Worm (Caenorhabditis elegans): ENCODE measurements around the gene mecr-1.

The mecr-1 gene

DNA sequence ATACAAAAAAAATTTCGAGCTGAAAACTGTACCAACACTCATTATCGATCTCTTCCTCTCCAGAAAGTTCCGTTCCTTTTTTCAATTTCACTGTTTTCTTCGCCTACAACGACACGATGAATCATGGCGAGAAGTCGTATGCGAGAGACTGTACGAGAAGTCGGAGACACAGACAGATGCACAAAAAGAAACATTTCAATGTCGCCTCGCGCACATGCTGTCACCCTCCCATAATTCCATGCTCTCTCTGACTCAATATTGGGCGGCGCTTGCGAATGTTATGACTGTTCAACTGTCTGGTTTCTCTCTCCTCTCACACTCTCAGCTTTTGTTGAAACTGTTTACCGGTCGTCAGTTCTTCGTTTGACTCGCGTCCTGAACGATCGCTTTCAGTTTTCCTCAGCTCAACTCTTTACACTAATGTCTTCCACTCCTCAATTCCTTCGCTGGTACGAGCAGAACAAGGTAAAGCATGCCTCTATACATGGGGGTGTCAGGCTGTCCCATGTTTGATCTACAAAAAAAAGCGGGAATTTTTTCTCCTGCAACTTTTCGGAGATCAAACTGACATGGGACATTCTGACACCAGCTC lies 9.7 kb upstream of the mecr-1 start:
- no peak for TF ChIP-seq unc-62 (GFP tag; optimal IDR thresholded peaks at IDR 0.05)
- TF ChIP-seq ztf-18 (tag; optimal IDR thresholded peaks at IDR 0.05), result no peak
- TF ChIP-seq F22D6.2 (tag; optimal IDR thresholded peaks at IDR 0.05), result no peak
- TF ChIP-seq mel-28 (tag; optimal IDR thresholded peaks at IDR 0.05; ENCODE audit: borderline replicate concordance), result no peak
- no peak for TF ChIP-seq mcd-1 (GFP tag; IDR thresholded peaks at IDR 0.05)
- no peak for TF ChIP-seq nfyb-1 (GFP tag; IDR thresholded peaks at IDR 0.05)
- peak; percentile 69; the same call in 1 of the 2 replicates for TF ChIP-seq hmg-1.2 (GFP tag; IDR thresholded peaks at IDR 0.05)
- no peak for TF ChIP-seq akir-1 (GFP tag; optimal IDR thresholded peaks at IDR 0.05)
- TF ChIP-seq zfh-2 (GFP tag; conservative IDR thresholded peaks at IDR 0.05), result peak; percentile 47; the same call in 1 of the 2 replicates
- no peak for TF ChIP-seq F57C9.4 (tag; optimal IDR thresholded peaks at IDR 0.05)
- TF ChIP-seq B0336.3 (GFP tag; IDR thresholded peaks at IDR 0.05), result no peak
- TF ChIP-seq ztf-26 (tag; optimal IDR thresholded peaks at IDR 0.05), result no peak
- no peak for TF ChIP-seq F33H1.4 (GFP tag; IDR thresholded peaks at IDR 0.05)
- no peak for TF ChIP-seq nhr-80 (tag; optimal IDR thresholded peaks at IDR 0.05)
- TF ChIP-seq F49E8.2 (tag; optimal IDR thresholded peaks at IDR 0.05; ENCODE audit: insufficient read depth), result no peak
- peak; percentile 42 for TF ChIP-seq K12H6.12 (tag; optimal IDR thresholded peaks at IDR 0.05)
- TF ChIP-seq pbrm-1 (GFP tag; IDR thresholded peaks at IDR 0.05), result no peak
- TF ChIP-seq athp-1 (tag; optimal IDR thresholded peaks at IDR 0.05), result no peak
- no peak for TF ChIP-seq nhr-179 (tag; optimal IDR thresholded peaks at IDR 0.05)
- no peak for TF ChIP-seq him-1 (tag; optimal IDR thresholded peaks at IDR 0.05)
- no peak for TF ChIP-seq madf-8 (GFP tag; conservative IDR thresholded peaks at IDR 0.05)
- no peak for TF ChIP-seq Y95B8A.8 (GFP tag; IDR thresholded peaks at IDR 0.05)
- no peak for TF ChIP-seq cebp-1 (GFP tag; IDR thresholded peaks at IDR 0.05)
- peak; percentile 40 for TF ChIP-seq cebp-1 (tag; optimal IDR thresholded peaks at IDR 0.05)
- peak; percentile 8 for TF ChIP-seq lin-54 (GFP tag; optimal IDR thresholded peaks at IDR 0.05)
- TF ChIP-seq ceh-58 (GFP tag; IDR thresholded peaks at IDR 0.05), result no peak
- no peak for TF ChIP-seq snpc-1.1 (tag; optimal IDR thresholded peaks at IDR 0.05; ENCODE audit: insufficient read depth)
- no peak for TF ChIP-seq tbp1 (GFP tag; optimal IDR thresholded peaks at IDR 0.05)
- no peak for TF ChIP-seq snpc-3.4 (tag; optimal IDR thresholded peaks at IDR 0.05)
- no peak for TF ChIP-seq pha-4 (tag; optimal IDR thresholded peaks at IDR 0.05)
- no peak for TF ChIP-seq Y53F4B.3 (GFP tag; IDR thresholded peaks at IDR 0.05)
- TF ChIP-seq mxl-1 (tag; optimal IDR thresholded peaks at IDR 0.05), result no peak
- no peak for TF ChIP-seq ceh-91 (GFP tag; IDR thresholded peaks at IDR 0.05)
- TF ChIP-seq madf-3 (GFP tag; IDR thresholded peaks at IDR 0.05), result 0 out of 2 replicates have a peak, but pooled peaks have one; percentile 35
- TF ChIP-seq Y53G8AR.9 (GFP tag; conservative IDR thresholded peaks at IDR 0.05), result no peak
- no peak for TF ChIP-seq T26A5.8 (tag; optimal IDR thresholded peaks at IDR 0.05)
- TF ChIP-seq rpc-1 (optimal IDR thresholded peaks at IDR 0.05), result no peak
- no peak for TF ChIP-seq rpc-1 (tag; optimal IDR thresholded peaks at IDR 0.05)
- no peak for TF ChIP-seq ZK185.1 (tag; optimal IDR thresholded peaks at IDR 0.05; ENCODE audit: poor library complexity, severe bottlenecking)

DNA sequence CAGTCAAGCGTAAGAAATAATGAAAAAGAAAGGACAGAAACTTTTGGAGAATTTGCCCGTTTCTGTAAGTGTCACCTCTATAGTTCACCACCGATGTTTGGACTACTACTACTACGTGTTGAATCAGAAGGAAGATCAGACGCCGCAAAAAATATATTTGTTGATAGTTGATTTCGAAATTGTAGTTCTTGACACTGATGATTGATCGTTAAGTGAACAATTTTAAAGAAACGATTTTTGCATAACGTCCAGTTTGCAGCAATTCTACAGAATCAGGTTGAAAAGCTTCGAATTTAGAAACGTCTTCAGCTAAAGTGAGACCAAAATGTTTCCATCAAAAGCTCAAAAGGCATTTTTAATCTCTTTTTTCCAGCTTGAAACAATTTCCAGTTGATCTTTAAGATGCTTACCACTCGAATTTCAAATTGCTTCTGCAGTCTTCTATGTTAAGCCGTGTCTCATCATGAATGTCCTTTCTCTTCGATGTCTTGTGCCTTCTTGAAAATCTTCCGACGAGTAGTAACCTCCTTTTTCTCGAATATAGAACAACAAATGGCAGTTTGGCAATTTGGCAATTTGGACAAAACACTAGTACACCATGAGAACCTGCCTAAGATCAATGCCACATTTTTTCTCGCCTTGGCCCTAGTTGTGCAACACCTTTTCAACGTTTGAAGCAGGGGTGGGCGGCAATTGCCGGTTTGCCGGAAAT lies 8.7 kb upstream of the mecr-1 start:
- TF ChIP-seq snpc-1.1 (tag; optimal IDR thresholded peaks at IDR 0.05; ENCODE audit: insufficient read depth) (peak; percentile 3), Y53G8AR.9 (GFP tag; conservative IDR thresholded peaks at IDR 0.05) (0 out of 2 replicates have a peak, but pooled peaks have one; percentile 7), tbp1 (GFP tag; optimal IDR thresholded peaks at IDR 0.05) (no peak), C06A6.2 (GFP tag; conservative IDR thresholded peaks at IDR 0.05) (no peak)

Data from whole organism, young adult.